Fruit fly (Drosophila melanogaster) whole organism, embryonic: ENCODE data around the gene scaf6.

Experiments used
- ATbp ChIP-seq: fragments of 200-800 bp; sonication (Bioruptor generic); optimal IDR thresholded peaks from 2 replicates; lab custom pipeline; 2017; ENCODE audit warnings: missing biosample characterization, mild to moderate bottlenecking, missing genetic modification characterization, missing genetic modification reagents
- Abd-B ChIP-seq: fragments of 200-800 bp; sonication (Bioruptor generic); optimal IDR thresholded peaks from 2 replicates; lab custom pipeline; 2018; ENCODE audit warnings: missing biosample characterization, mild to moderate bottlenecking, missing genetic modification characterization, moderate library complexity
- Bteb2 ChIP-seq: fragments of 200-800 bp; sonication (Bioruptor generic); optimal IDR thresholded peaks from 2 replicates; lab custom pipeline; 2016; ENCODE audit warnings: missing biosample characterization, missing genetic modification characterization
- CG10321 ChIP-seq: fragments of 200-800 bp; sonication (Bioruptor generic); IDR thresholded peaks from 2 replicates; pipeline ENCODE4 v1.3.6; 2022; ENCODE audit warnings: missing biosample characterization, missing genetic modification characterization
- CG11695 ChIP-seq: fragments of 200-800 bp; sonication (Bioruptor generic); IDR thresholded peaks from 3 replicates; pipeline ENCODE4 v1.3.6; 2022; ENCODE audit warnings: missing biosample characterization, missing genetic modification characterization
- CG12104 ChIP-seq: fragments of 200-800 bp; sonication (Bioruptor generic); optimal IDR thresholded peaks from 3 replicates; lab custom pipeline; 2016; ENCODE audit warnings: missing biosample characterization, missing genetic modification characterization
- CG13287 ChIP-seq: fragments of 200-800 bp; sonication (Bioruptor generic); IDR thresholded peaks from 2 replicates; pipeline ENCODE4 v1.3.6; 2022; ENCODE audit warnings: missing biosample characterization, missing genetic modification characterization; ENCODE audit not compliant: partially characterized antibody
- CG15479 ChIP-seq: fragments of 200-800 bp; sonication (Bioruptor generic); optimal IDR thresholded peaks from 3 replicates; lab custom pipeline; 2019; ENCODE audit warnings: missing biosample characterization, mild to moderate bottlenecking, missing genetic modification characterization, moderate library complexity
- CG16779 ChIP-seq: fragments of 200-800 bp; sonication (Bioruptor generic); IDR thresholded peaks from 2 replicates; pipeline ENCODE4 v1.3.6; 2022; ENCODE audit warnings: missing biosample characterization, missing genetic modification characterization
- CG17359 ChIP-seq: fragments of 200-800 bp; sonication (Bioruptor generic); optimal IDR thresholded peaks from 3 replicates; lab custom pipeline; 2018; ENCODE audit warnings: missing biosample characterization, mild to moderate bottlenecking, missing genetic modification characterization, moderate library complexity
- CG18476 ChIP-seq: fragments of 200-800 bp; sonication (Bioruptor generic); optimal IDR thresholded peaks from 2 replicates; lab custom pipeline; 2016; ENCODE audit warnings: missing biosample characterization, mild to moderate bottlenecking, missing genetic modification characterization
- CG30403 ChIP-seq: fragments of 200-800 bp; sonication (Bioruptor generic); optimal IDR thresholded peaks from 3 replicates; lab custom pipeline; 2016; ENCODE audit warnings: missing biosample characterization, missing genetic modification characterization
- CG34224 ChIP-seq: fragments of 200-800 bp; sonication (Bioruptor generic); IDR thresholded peaks from 3 replicates; pipeline ENCODE4 v1.3.6; 2022; ENCODE audit warnings: missing biosample characterization, missing genetic modification characterization; ENCODE audit not compliant: partially characterized antibody
- CG4854 ChIP-seq: fragments of 200-800 bp; sonication (Bioruptor generic); optimal IDR thresholded peaks from 2 replicates; lab custom pipeline; 2016; ENCODE audit warnings: missing biosample characterization, missing genetic modification characterization, inconsistent platforms
- CG8089 ChIP-seq: fragments of 200-800 bp; sonication (Bioruptor generic); optimal IDR thresholded peaks from 3 replicates; lab custom pipeline; 2016; ENCODE audit warnings: missing biosample characterization, missing genetic modification characterization
- CG8281 ChIP-seq: fragments of 200-800 bp; sonication (Bioruptor generic); optimal IDR thresholded peaks from 2 replicates; lab custom pipeline; 2018; ENCODE audit warnings: missing biosample characterization, mild to moderate bottlenecking, missing genetic modification characterization, moderate library complexity
- Chrac-16 ChIP-seq: fragments of 200-800 bp; sonication (Bioruptor generic); optimal IDR thresholded peaks from 3 replicates; lab custom pipeline; 2016; ENCODE audit warnings: missing biosample characterization, missing genetic modification characterization
- D19A ChIP-seq: fragments of 200-800 bp; optimal IDR thresholded peaks from 3 replicates; lab custom pipeline; 2019; ENCODE audit warnings: missing biosample characterization, mild to moderate bottlenecking, missing genetic modification characterization, moderate library complexity
- Dek ChIP-seq: fragments of 200-800 bp; sonication (Bioruptor generic); optimal IDR thresholded peaks from 3 replicates; lab custom pipeline; 2019; ENCODE audit warnings: missing biosample characterization, mild to moderate bottlenecking, missing genetic modification characterization, moderate library complexity
- Dip2 ChIP-seq: fragments of 200-800 bp; sonication (Bioruptor generic); IDR thresholded peaks from 2 replicates; pipeline ENCODE4 v1.3.6; 2022; ENCODE audit warnings: missing biosample characterization, missing genetic modification characterization
- E2f2 ChIP-seq: fragments of 200-800 bp; sonication (Bioruptor generic); IDR thresholded peaks from 2 replicates; pipeline ENCODE4 v1.3.6; 2022; ENCODE audit warnings: missing biosample characterization, missing genetic modification characterization
- HLHmδ ChIP-seq: fragments of 200-800 bp; sonication (Bioruptor generic); optimal IDR thresholded peaks from 2 replicates; lab custom pipeline; 2018; ENCODE audit warnings: missing biosample characterization, mild to moderate bottlenecking, missing genetic modification characterization, moderate library complexity
- Hr39 ChIP-seq: fragments of >200 bp; optimal IDR thresholded peaks from 2 replicates; lab custom pipeline; 2017
- Opbp ChIP-seq: fragments of 200-800 bp; sonication (Bioruptor generic); IDR thresholded peaks from 3 replicates; pipeline ENCODE4 v1.3.6; 2022; ENCODE audit warnings: missing biosample characterization, missing genetic modification characterization; ENCODE audit not compliant: partially characterized antibody
- Rfx ChIP-seq: fragments of 200-800 bp; sonication (Bioruptor generic); IDR thresholded peaks from 2 replicates; pipeline ENCODE4 v1.3.6; 2022; ENCODE audit warnings: missing biosample characterization, missing genetic modification characterization
- Rx ChIP-seq: fragments of 200-800 bp; sonication (Bioruptor generic); IDR thresholded peaks from 2 replicates; pipeline ENCODE4 v1.3.6; 2022; ENCODE audit warnings: missing biosample characterization, missing genetic modification characterization
- Sox102F ChIP-seq: fragments of 200-800 bp; sonication (Bioruptor generic); optimal IDR thresholded peaks from 2 replicates; lab custom pipeline; 2018; ENCODE audit warnings: missing biosample characterization, mild to moderate bottlenecking, missing genetic modification characterization, moderate library complexity
- Ssrp ChIP-seq: fragments of 200-800 bp; sonication (Bioruptor generic); optimal IDR thresholded peaks from 2 replicates; lab custom pipeline; 2018; ENCODE audit warnings: missing biosample characterization, mild to moderate bottlenecking, missing genetic modification characterization, moderate library complexity
- ab ChIP-seq: fragments of 200-800 bp; sonication (Bioruptor generic); optimal IDR thresholded peaks from 2 replicates; lab custom pipeline; 2016; ENCODE audit warnings: missing biosample characterization, missing genetic modification characterization
- al ChIP-seq: fragments of 200-800 bp; sonication (Bioruptor generic); IDR thresholded peaks from 2 replicates; pipeline ENCODE4 v1.3.6; 2022; ENCODE audit warnings: missing biosample characterization, missing genetic modification characterization
- cato ChIP-seq: fragments of 200-800 bp; sonication (Bioruptor generic); optimal IDR thresholded peaks from 2 replicates; lab custom pipeline; 2016; ENCODE audit warnings: missing biosample characterization, missing genetic modification characterization, borderline replicate concordance
- chm ChIP-seq: fragments of 200-800 bp; sonication (Bioruptor generic); IDR thresholded peaks from 2 replicates; pipeline ENCODE4 v1.3.6; 2022; ENCODE audit warnings: missing biosample characterization, missing genetic modification characterization
- croc ChIP-seq: fragments of 200-800 bp; sonication (Bioruptor generic); conservative IDR thresholded peaks from 3 replicates; pipeline ENCODE4 v1.3.6; 2022; ENCODE audit warnings: missing biosample characterization, missing genetic modification characterization
- dan ChIP-seq: fragments of 200-800 bp; sonication (Bioruptor generic); IDR thresholded peaks from 2 replicates; pipeline ENCODE4 v1.3.6; 2022; ENCODE audit warnings: missing biosample characterization, missing genetic modification characterization
- hbn ChIP-seq: fragments of 200-800 bp; sonication (Bioruptor generic); IDR thresholded peaks from 2 replicates; pipeline ENCODE4 v1.3.6; 2022; ENCODE audit warnings: missing biosample characterization, missing genetic modification characterization; ENCODE audit not compliant: partially characterized antibody
- her ChIP-seq: fragments of 200-800 bp; sonication (Bioruptor generic); optimal IDR thresholded peaks from 2 replicates; lab custom pipeline; 2016; ENCODE audit warnings: missing biosample characterization, missing genetic modification characterization
- inv ChIP-seq: fragments of 200-800 bp; sonication (Bioruptor generic); IDR thresholded peaks from 2 replicates; pipeline ENCODE4 v1.3.6; 2022; ENCODE audit warnings: missing biosample characterization, missing genetic modification characterization; ENCODE audit not compliant: partially characterized antibody
- nerfin-1 ChIP-seq: fragments of 200-800 bp; sonication (Bioruptor generic); optimal IDR thresholded peaks from 3 replicates; lab custom pipeline; 2019; ENCODE audit warnings: missing biosample characterization, mild to moderate bottlenecking, missing genetic modification characterization, moderate library complexity
- nom ChIP-seq: fragments of 200-800 bp; sonication (Bioruptor generic); optimal IDR thresholded peaks from 2 replicates; lab custom pipeline; 2017; ENCODE audit warnings: missing biosample characterization, missing genetic modification characterization, mild to moderate bottlenecking, moderate library complexity, missing genetic modification reagents
- onecut ChIP-seq: fragments of 200-800 bp; sonication (Bioruptor generic); IDR thresholded peaks from 2 replicates; pipeline ENCODE4 v1.3.6; 2022; ENCODE audit warnings: missing biosample characterization, missing genetic modification characterization
- pb ChIP-seq: fragments of 200-800 bp; sonication (Bioruptor generic); optimal IDR thresholded peaks from 3 replicates; lab custom pipeline; 2016; ENCODE audit warnings: missing biosample characterization, missing genetic modification characterization
- pho ChIP-seq: fragments of 200-800 bp; sonication (Bioruptor generic); optimal IDR thresholded peaks from 2 replicates; lab custom pipeline; 2016; ENCODE audit warnings: missing biosample characterization, missing genetic modification characterization
- prd ChIP-seq, 3 experiments: fragments of >200 bp in 2 of 3; fragments of 200-800 bp in 1 of 3; sonication (Bioruptor generic) in 1 of 3; optimal IDR thresholded peaks in 2 of 3; IDR thresholded peaks in 1 of 3; 2 replicates in 2 of 3; 3 replicates in 1 of 3; pipeline versions ENCODE4 v1.3.6 to Lab custom; 2017 to 2022; ENCODE audit warnings: missing biosample characterization in 1 of 3, missing genetic modification characterization in 1 of 3
- row ChIP-seq: fragments of 200-800 bp; sonication (Bioruptor generic); IDR thresholded peaks from 3 replicates; pipeline ENCODE4 v1.3.6; 2022; ENCODE audit warnings: missing biosample characterization, missing genetic modification characterization
- run ChIP-seq: fragments of 200-800 bp; sonication (Bioruptor generic); optimal IDR thresholded peaks from 3 replicates; lab custom pipeline; 2018; ENCODE audit warnings: missing biosample characterization, mild to moderate bottlenecking, missing genetic modification characterization
- sd ChIP-seq: fragments of 200-800 bp; sonication (Bioruptor generic); optimal IDR thresholded peaks from 3 replicates; lab custom pipeline; 2018; ENCODE audit warnings: missing biosample characterization, mild to moderate bottlenecking, missing genetic modification characterization, moderate library complexity
- sisA ChIP-seq: fragments of 200-800 bp; sonication (Bioruptor generic); IDR thresholded peaks from 2 replicates; pipeline ENCODE4 v1.3.6; 2022; ENCODE audit warnings: missing biosample characterization, missing genetic modification characterization
- tna ChIP-seq: fragments of 200-800 bp; sonication (Bioruptor generic); IDR thresholded peaks from 2 replicates; pipeline ENCODE4 v1.3.6; 2022; ENCODE audit warnings: missing biosample characterization, missing genetic modification characterization; ENCODE audit not compliant: partially characterized antibody
- unc-4 ChIP-seq: fragments of 200-800 bp; sonication (Bioruptor generic); IDR thresholded peaks from 2 replicates; pipeline ENCODE4 v1.3.6; 2022; ENCODE audit warnings: missing biosample characterization, missing genetic modification characterization; ENCODE audit not compliant: partially characterized antibody
- z ChIP-seq: fragments of 200-800 bp; sonication (Bioruptor generic); IDR thresholded peaks from 3 replicates; pipeline ENCODE4 v1.3.6; 2022; ENCODE audit warnings: missing biosample characterization, missing genetic modification characterization
- zf30C ChIP-seq: fragments of 200-800 bp; sonication (Bioruptor generic); optimal IDR thresholded peaks from 3 replicates; lab custom pipeline; 2018; ENCODE audit warnings: missing biosample characterization, mild to moderate bottlenecking, missing genetic modification characterization

Gene scaf6

dm6 chr3L:16989169-16989568, 53.2 kb downstream of the scaf6 start (continued):
- TF ChIP-seq CG30403 (peak; percentile 45), z (GFP tag; lab: Robert Waterston, UW) (no peak), unc-4 (GFP tag; lab: Robert Waterston, UW) (no peak), CG10321 (GFP tag; lab: Robert Waterston, UW) (no peak), onecut (GFP tag; lab: Robert Waterston, UW) (0 out of 2 replicates have a peak, but pooled peaks have one; percentile 12), pb (GFP tag; lab: Kevin White, UChicago) (no peak), prd (optimal IDR thresholded peaks at IDR 0.05; lab: Kevin White, UChicago) (no peak), prd (GFP tag; IDR thresholded peaks at IDR 0.05; lab: Robert Waterston, UW) (no peak; the same call in 2 of the 3 replicates), Bteb2 (GFP tag; lab: Kevin White, UChicago) (no peak), Rfx (GFP tag; lab: Robert Waterston, UW) (peak; percentile 40), CG8281 (tag; lab: Kevin White, UChicago) (no peak), CG8089 (GFP tag; lab: Kevin White, UChicago) (no peak), Chrac-16 (GFP tag; lab: Kevin White, UChicago) (no peak), zf30C (GFP tag; lab: Kevin White, UChicago) (no peak), cato (GFP tag; lab: Kevin White, UChicago) (no peak), CG16779 (no peak), E2f2 (peak; percentile 32; the same call in 1 of the 2 replicates), Abd-B (GFP tag; lab: Kevin White, UChicago) (peak; percentile 19), nom (GFP tag; lab: Kevin White, UChicago) (peak; percentile 59), HLHmδ (no peak), CG34224 (GFP tag; lab: Robert Waterston, UW) (no peak), CG15479 (GFP tag; lab: Kevin White, UChicago) (no peak), row (GFP tag; lab: Robert Waterston, UW) (peak; percentile 70), Sox102F (GFP tag; lab: Kevin White, UChicago) (no peak), Opbp (GFP tag; lab: Robert Waterston, UW) (no peak), her (GFP tag; lab: Kevin White, UChicago) (no peak), CG11695 (GFP tag; lab: Robert Waterston, UW) (peak; percentile 54; the same call in 1 of the 3 replicates), nerfin-1 (no peak), sisA (GFP tag; lab: Robert Waterston, UW) (no peak), Dek (no peak), D19A (no peak), hbn (GFP tag; lab: Robert Waterston, UW) (no peak), tna (no peak), Rx (GFP tag; lab: Robert Waterston, UW) (no peak), croc (GFP tag; lab: Robert Waterston, UW) (no peak), CG17359 (tag; lab: Kevin White, UChicago) (peak; percentile 14), CG18476 (GFP tag; lab: Kevin White, UChicago) (no peak), ATbp (GFP tag; lab: Kevin White, UChicago) (no peak), inv (GFP tag; lab: Robert Waterston, UW) (no peak), dan (GFP tag; lab: Robert Waterston, UW) (no peak), CG12104 (no peak), chm (GFP tag; lab: Robert Waterston, UW) (no peak), run (tag; lab: Kevin White, UChicago) (no peak), sd (tag; lab: Kevin White, UChicago) (no peak), Hr39 (lab: Kevin White, UChicago) (no peak), pho (GFP tag; lab: Kevin White, UChicago) (no peak), Ssrp (tag; lab: Kevin White, UChicago) (peak; percentile 43), al (no peak), CG13287 (no peak), Dip2 (GFP tag; lab: Robert Waterston, UW) (no peak), CG4854 (no peak), ab (GFP tag; lab: Kevin White, UChicago) (no peak)
